Worm (Caenorhabditis elegans): ENCODE measurements around the gene grd-8.

DNA sequence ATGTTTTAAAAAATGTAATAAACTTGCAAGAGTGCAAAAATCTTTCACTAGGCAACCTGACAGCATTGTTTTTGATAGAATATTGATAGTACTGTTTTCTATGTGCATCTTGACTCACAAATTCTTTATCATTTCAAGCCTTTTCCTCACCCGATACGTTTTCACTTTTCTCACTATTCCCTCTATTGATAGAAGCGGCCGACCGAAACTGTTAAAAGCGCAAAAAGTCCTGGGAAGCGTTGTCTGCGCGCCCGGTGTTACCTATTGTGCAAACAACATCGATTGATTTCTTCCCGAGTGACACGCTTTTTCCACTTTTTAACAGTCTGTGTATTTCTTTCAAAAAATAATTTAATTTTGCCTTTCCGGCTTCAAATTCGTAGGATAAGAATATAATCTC, 45.7 kb downstream of the grd-8 start:
- TF ChIP-seq ceh-28 (tag; optimal IDR thresholded peaks at IDR 0.05) = no peak
- no peak for TF ChIP-seq fkh-10 (GFP tag; optimal IDR thresholded peaks at IDR 0.05)
- peak; percentile 50 for TF ChIP-seq pha-4 (tag; optimal IDR thresholded peaks at IDR 0.05)
